Fruit fly (Drosophila melanogaster): Measurements from ENCODE around the gene Src64B.

dm6 chr3L:4603439-4603838 is 22.6 kb downstream of the Src64B start:
- 0 out of 2 replicates have a peak, but pooled peaks have one; percentile 38 for TF ChIP-seq CG12605 (GFP tag; IDR thresholded peaks at IDR 0.05)
- no peak for TF ChIP-seq Pif1B (GFP tag; optimal IDR thresholded peaks at IDR 0.05)
- TF ChIP-seq EcR (GFP tag; optimal IDR thresholded peaks at IDR 0.05) = peak; percentile 83
- TF ChIP-seq CG32121 (GFP tag; IDR thresholded peaks at IDR 0.05) = no peak
- TF ChIP-seq CG14655 (GFP tag; optimal IDR thresholded peaks at IDR 0.05) = peak; percentile 22
- TF ChIP-seq Pif1A (GFP tag; optimal IDR thresholded peaks at IDR 0.05) = no peak
- TF ChIP-seq CG34367 (tag; optimal IDR thresholded peaks at IDR 0.05) = peak; percentile 22
- peak; percentile 56 for TF ChIP-seq CG15710 (tag; optimal IDR thresholded peaks at IDR 0.05)
- TF ChIP-seq D1 (tag; optimal IDR thresholded peaks at IDR 0.05) = no peak
- no peak for TF ChIP-seq Ets98B (GFP tag; IDR thresholded peaks at IDR 0.05)
- no peak for TF ChIP-seq CG8301 (tag; optimal IDR thresholded peaks at IDR 0.05)
- no peak for TF ChIP-seq CG9948 (tag; optimal IDR thresholded peaks at IDR 0.05)
- TF ChIP-seq CG8159 (tag; optimal IDR thresholded peaks at IDR 0.05) = peak; percentile 58
